Worm (Caenorhabditis elegans) whole organism, mixed stage, embryonic: ENCODE results near the gene gba-1.

Experiments used
- M03D4.4 ChIP-seq: sonication (generic microtip); optimal IDR thresholded peaks from 2 replicates; lab custom pipeline; 2017; ENCODE audit warnings: mild to moderate bottlenecking, missing genetic modification characterization, missing compliant biosample characterization
- bed-3 ChIP-seq: fragments of 200-800 bp; sonication (Bioruptor generic); optimal IDR thresholded peaks from 3 replicates; lab custom pipeline; 2018; ENCODE audit warnings: mild to moderate bottlenecking, missing genetic modification characterization, moderate library complexity, missing compliant biosample characterization
- blmp-1 ChIP-seq: fragments of 150-350 bp; optimal IDR thresholded peaks from 2 replicates; lab custom pipeline; 2014; ENCODE audit warnings: missing biosample characterization, missing genetic modification characterization
- ceh-39 ChIP-seq: fragments of 150-350 bp; optimal IDR thresholded peaks from 2 replicates; lab custom pipeline; 2014; ENCODE audit warnings: missing biosample characterization, missing genetic modification characterization
- ceh-43 ChIP-seq: fragments of 200-800 bp; sonication (Bioruptor generic); optimal IDR thresholded peaks from 2 replicates; lab custom pipeline; 2018; ENCODE audit warnings: mild to moderate bottlenecking, missing genetic modification characterization, moderate library complexity, missing compliant biosample characterization
- ceh-83 ChIP-seq: fragments of 200-800 bp; sonication (Bioruptor generic); optimal IDR thresholded peaks from 2 replicates; lab custom pipeline; 2018; ENCODE audit warnings: mild to moderate bottlenecking, missing genetic modification characterization, missing compliant biosample characterization
- ces-1 ChIP-seq: fragments of 150-350 bp; optimal IDR thresholded peaks from 2 replicates; lab custom pipeline; 2014; ENCODE audit warnings: missing biosample characterization, missing genetic modification reagents, missing genetic modification characterization
- drap-1 ChIP-seq: fragments of 200-800 bp; sonication (Bioruptor generic); optimal IDR thresholded peaks from 3 replicates; lab custom pipeline; 2018; ENCODE audit warnings: mild to moderate bottlenecking, missing genetic modification characterization, missing compliant biosample characterization
- elt-1 ChIP-seq: sonication (generic microtip); optimal IDR thresholded peaks from 2 replicates; lab custom pipeline; 2017; ENCODE audit warnings: missing genetic modification characterization, mild to moderate bottlenecking, missing compliant biosample characterization, antibody characterized with exemption, moderate library complexity, borderline replicate concordance; ENCODE audit not compliant: insufficient read depth
- elt-3 ChIP-seq: fragments of 150-350 bp; optimal IDR thresholded peaks from 2 replicates; lab custom pipeline; 2014; ENCODE audit warnings: missing biosample characterization, missing genetic modification characterization
- flh-1 ChIP-seq: fragments of 200-800 bp; sonication (Bioruptor generic); optimal IDR thresholded peaks from 2 replicates; lab custom pipeline; 2018; ENCODE audit warnings: mild to moderate bottlenecking, missing genetic modification characterization, moderate library complexity, missing compliant biosample characterization
- ham-2 ChIP-seq: fragments of 200-800 bp; sonication (Bioruptor generic); optimal IDR thresholded peaks from 2 replicates; lab custom pipeline; 2018; ENCODE audit warnings: mild to moderate bottlenecking, missing genetic modification characterization, missing compliant biosample characterization
- hlh-1 ChIP-seq: fragments of 150-350 bp; optimal IDR thresholded peaks from 2 replicates; lab custom pipeline; 2014; ENCODE audit warnings: missing biosample characterization, missing genetic modification reagents, missing genetic modification characterization
- lin-13 ChIP-seq: fragments of 150-350 bp; optimal IDR thresholded peaks from 2 replicates; lab custom pipeline; 2014; ENCODE audit warnings: missing biosample characterization, missing genetic modification characterization
- lin-32 ChIP-seq: fragments of 200-800 bp; sonication (Bioruptor generic); optimal IDR thresholded peaks from 2 replicates; lab custom pipeline; 2018; ENCODE audit warnings: mild to moderate bottlenecking, missing genetic modification characterization, missing compliant biosample characterization
- mab-5 ChIP-seq: fragments of 150-350 bp; optimal IDR thresholded peaks from 2 replicates; lab custom pipeline; 2014; ENCODE audit warnings: missing biosample characterization, missing genetic modification characterization
- mep-1 ChIP-seq: fragments of 150-350 bp; optimal IDR thresholded peaks from 2 replicates; lab custom pipeline; 2017; ENCODE audit warnings: missing biosample characterization, missing genetic modification reagents, missing genetic modification characterization, inconsistent platforms
- mls-2 ChIP-seq: sonication (generic microtip); optimal IDR thresholded peaks from 2 replicates; lab custom pipeline; 2016; ENCODE audit warnings: mild to moderate bottlenecking, missing genetic modification characterization, moderate library complexity, missing compliant biosample characterization
- nhr-12 ChIP-seq: fragments of 150-350 bp; optimal IDR thresholded peaks from 2 replicates; lab custom pipeline; 2014; ENCODE audit warnings: missing biosample characterization, missing genetic modification characterization
- nhr-2 ChIP-seq: fragments of 150-350 bp; optimal IDR thresholded peaks from 2 replicates; lab custom pipeline; 2014; ENCODE audit warnings: missing biosample characterization, missing genetic modification characterization
- nhr-237 ChIP-seq: fragments of 150-350 bp; optimal IDR thresholded peaks from 2 replicates; lab custom pipeline; 2014; ENCODE audit warnings: missing biosample characterization, missing genetic modification characterization
- nhr-28 ChIP-seq: fragments of 150-350 bp; optimal IDR thresholded peaks from 2 replicates; lab custom pipeline; 2014; ENCODE audit warnings: missing biosample characterization, missing genetic modification characterization
- nhr-76 ChIP-seq: sonication (generic microtip); optimal IDR thresholded peaks from 2 replicates; lab custom pipeline; 2017; ENCODE audit warnings: missing biosample characterization, missing genetic modification characterization
- pha-4 ChIP-seq: fragments of 150-350 bp; optimal IDR thresholded peaks from 2 replicates; lab custom pipeline; 2018; ENCODE audit warnings: missing biosample characterization, missing genetic modification reagents, missing genetic modification characterization
- sem-2 ChIP-seq: fragments of 200-800 bp; sonication (Bioruptor generic); optimal IDR thresholded peaks from 2 replicates; lab custom pipeline; 2018; ENCODE audit warnings: mild to moderate bottlenecking, missing genetic modification characterization, missing compliant biosample characterization
- snpc-4 ChIP-seq: fragments of 150-350 bp; optimal IDR thresholded peaks from 2 replicates; lab custom pipeline; 2014; ENCODE audit warnings: missing biosample characterization, missing genetic modification characterization
- sptf-1 ChIP-seq: sonication (generic microtip); optimal IDR thresholded peaks from 2 replicates; lab custom pipeline; 2017; ENCODE audit warnings: mild to moderate bottlenecking, missing genetic modification characterization, moderate library complexity, missing compliant biosample characterization
- tbx-8 ChIP-seq: fragments of 200-800 bp; sonication (Bioruptor generic); optimal IDR thresholded peaks from 2 replicates; lab custom pipeline; 2018; ENCODE audit warnings: mild to moderate bottlenecking, missing genetic modification characterization, moderate library complexity, missing compliant biosample characterization
- unc-120 ChIP-seq: sonication (generic microtip); optimal IDR thresholded peaks from 2 replicates; lab custom pipeline; 2017; ENCODE audit warnings: missing genetic modification characterization, missing compliant biosample characterization; ENCODE audit not compliant: poor library complexity, severe bottlenecking
- unc-39 ChIP-seq: fragments of 150-350 bp; optimal IDR thresholded peaks from 2 replicates; lab custom pipeline; 2014; ENCODE audit warnings: missing biosample characterization, missing genetic modification characterization
- unc-62 ChIP-seq: fragments of 150-350 bp; optimal IDR thresholded peaks from 2 replicates; lab custom pipeline; 2014; ENCODE audit warnings: missing biosample characterization, missing genetic modification reagents, missing genetic modification characterization
- zip-8 ChIP-seq: fragments of 150-350 bp; optimal IDR thresholded peaks from 2 replicates; lab custom pipeline; 2014; ENCODE audit warnings: missing biosample characterization, missing genetic modification characterization
- ztf-11 ChIP-seq: fragments of 150-350 bp; optimal IDR thresholded peaks from 2 replicates; lab custom pipeline; 2014; ENCODE audit warnings: missing biosample characterization, missing genetic modification characterization

Gene gba-1

DNA sequence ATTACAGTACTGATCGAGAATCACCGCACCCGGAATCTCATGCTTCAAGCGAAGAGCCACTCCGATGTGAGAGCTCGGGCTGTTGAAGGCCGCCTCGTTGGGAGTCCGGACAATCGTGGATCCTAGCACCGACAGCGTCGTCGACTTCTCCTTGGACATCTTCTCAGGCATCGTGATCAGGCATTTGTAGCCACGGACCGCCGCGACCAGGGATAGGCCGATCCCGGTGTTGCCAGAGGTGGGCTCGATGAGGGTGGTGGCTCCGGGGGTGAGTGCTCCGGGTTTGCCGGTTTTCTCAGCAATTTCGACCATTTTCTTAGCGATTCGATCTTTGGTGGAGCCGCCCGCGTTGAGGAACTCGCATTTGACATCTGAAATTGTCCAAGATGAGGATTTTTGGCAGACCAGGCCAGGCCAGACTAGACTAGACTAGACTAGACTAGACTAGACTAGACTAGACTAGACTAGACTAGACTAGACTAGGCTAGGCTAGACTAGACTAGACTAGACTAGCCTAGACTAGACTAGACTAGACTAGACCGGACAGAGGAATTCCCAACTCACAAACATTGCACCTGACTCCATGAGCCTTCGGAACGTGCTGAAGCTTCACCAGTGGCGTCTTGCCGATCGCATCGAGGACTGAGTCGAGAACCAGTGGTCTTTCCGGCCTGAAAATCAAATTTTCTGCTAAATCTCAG lies 44.8 kb downstream of the gba-1 start:
- TF ChIP-seq ceh-83 (GFP tag; lab: Kevin White, UChicago) (no peak), bed-3 (GFP tag; lab: Kevin White, UChicago) (no peak), mab-5 (no peak), unc-120 (tag; lab: Kevin White, UChicago) (no peak), ceh-43 (GFP tag; lab: Kevin White, UChicago) (no peak), blmp-1 (no peak), nhr-76 (no peak), lin-32 (GFP tag; lab: Kevin White, UChicago) (no peak), elt-1 (no peak), unc-39 (tag; lab: Kevin White, UChicago) (no peak), zip-8 (tag; lab: Kevin White, UChicago) (no peak), sem-2 (no peak), tbx-8 (GFP tag; lab: Kevin White, UChicago) (no peak), ces-1 (no peak), nhr-28 (no peak)
- TF ChIP-seq, all 35 proteins: peak for 0

DNA sequence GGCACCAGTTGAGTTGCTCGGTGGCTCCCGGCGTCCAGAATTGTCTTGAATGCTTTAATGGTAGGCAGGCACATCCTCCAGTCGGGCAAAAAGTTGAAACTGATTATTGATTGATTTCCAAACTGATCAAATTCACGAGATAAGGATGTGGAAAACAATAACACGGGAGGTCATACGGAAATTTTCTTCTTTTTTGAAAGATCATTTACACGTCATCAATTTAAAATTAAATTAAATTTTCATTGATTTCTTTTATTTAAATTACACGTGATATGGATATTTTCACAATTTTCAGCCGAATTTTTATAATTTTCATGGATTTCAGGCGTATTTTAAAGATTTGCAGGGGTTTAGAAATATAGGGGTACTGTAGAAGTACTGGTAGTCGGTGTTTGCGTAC lies 46.9 kb downstream of the gba-1 start, which contains the start of gene cbs-2:
cbs-2 (minus strand) TSS at position 101 of the 400 bp plus-strand sequence.
- TF ChIP-seq mab-5 (no peak), sptf-1 (tag; lab: Kevin White, UChicago) (no peak), pha-4 (tag; lab: Kevin White, UChicago) (no peak), nhr-12 (no peak), snpc-4 (tag; lab: Kevin White, UChicago) (no peak), ztf-11 (tag; lab: Kevin White, UChicago) (no peak), ces-1 (no peak), ham-2 (GFP tag; lab: Kevin White, UChicago) (no peak), drap-1 (GFP tag; lab: Kevin White, UChicago) (no peak), blmp-1 (no peak), tbx-8 (GFP tag; lab: Kevin White, UChicago) (no peak), sem-2 (no peak), nhr-2 (tag; lab: Kevin White, UChicago) (no peak), elt-3 (no peak), mls-2 (tag; lab: Kevin White, UChicago) (no peak)

DNA sequence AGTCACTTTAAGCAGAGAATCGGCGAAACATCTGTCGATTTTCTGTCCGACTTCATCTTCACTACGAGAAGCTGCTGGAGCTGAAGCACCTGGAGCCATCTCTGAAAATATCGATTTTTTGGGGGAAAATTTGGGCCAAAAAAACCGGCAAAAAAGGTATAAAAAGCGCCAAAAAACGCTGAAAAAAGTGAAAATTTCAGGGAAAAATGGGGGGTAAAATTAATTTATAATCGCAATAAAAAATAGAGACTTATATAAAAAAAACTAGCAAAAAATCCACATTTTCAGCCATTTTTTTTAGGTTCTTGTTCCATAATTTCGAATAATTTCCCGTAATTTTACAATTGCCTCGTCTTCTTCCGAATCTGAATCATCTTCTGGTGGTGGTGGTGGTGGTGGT lies 49.1 kb downstream of the gba-1 start, which contains the start of gene F54A3.5:
F54A3.5 (minus strand) TSS at position 101 of the 400 bp plus-strand sequence.
- no peak for TF ChIP-seq unc-39 (tag; lab: Kevin White, UChicago)
- TF ChIP-seq hlh-1 (tag; lab: Kevin White, UChicago): no peak
- TF ChIP-seq mep-1 (tag; lab: Kevin White, UChicago): no peak
- no peak for TF ChIP-seq flh-1 (GFP tag; lab: Kevin White, UChicago)
- TF ChIP-seq ceh-43 (GFP tag; lab: Kevin White, UChicago): no peak
- no peak for TF ChIP-seq ceh-39
- TF ChIP-seq ces-1: no peak
- no peak for TF ChIP-seq unc-62 (GFP tag; lab: Kevin White, UChicago)
- no peak for TF ChIP-seq nhr-76
- TF ChIP-seq nhr-12: no peak
- TF ChIP-seq M03D4.4 (tag; lab: Kevin White, UChicago): no peak
- no peak for TF ChIP-seq lin-13
- no peak for TF ChIP-seq nhr-237 (tag; lab: Kevin White, UChicago)
- no peak for TF ChIP-seq pha-4 (tag; lab: Kevin White, UChicago)
- TF ChIP-seq elt-1: no peak
- no peak for TF ChIP-seq ceh-83 (GFP tag; lab: Kevin White, UChicago)
- TF ChIP-seq unc-120 (tag; lab: Kevin White, UChicago): no peak

DNA sequence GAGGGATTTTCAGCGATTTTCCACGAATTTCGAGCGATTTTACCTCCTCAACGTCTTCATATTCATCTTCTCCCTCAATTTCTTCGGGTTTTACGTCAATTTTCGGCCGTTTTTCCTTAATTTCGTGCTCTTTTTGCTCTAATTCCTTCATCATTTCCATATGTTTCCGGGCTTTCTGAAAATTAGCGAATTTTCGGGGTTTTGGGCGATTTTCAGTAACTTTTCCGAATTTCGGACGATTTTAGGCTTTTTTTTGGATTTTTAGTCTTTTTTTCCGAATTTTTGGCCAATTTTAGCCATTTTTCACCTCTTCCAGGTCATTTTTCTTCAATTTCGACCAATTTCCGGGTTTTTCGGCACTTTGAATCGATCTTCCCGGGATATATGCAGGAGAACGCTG lies 53.8 kb downstream of the gba-1 start:
- TF ChIP-seq unc-39 (tag; lab: Kevin White, UChicago) (no peak), elt-3 (no peak), sptf-1 (tag; lab: Kevin White, UChicago) (no peak), snpc-4 (tag; lab: Kevin White, UChicago) (no peak)
